Worm (Caenorhabditis elegans): ENCODE data around the gene sur-7.

DNA sequence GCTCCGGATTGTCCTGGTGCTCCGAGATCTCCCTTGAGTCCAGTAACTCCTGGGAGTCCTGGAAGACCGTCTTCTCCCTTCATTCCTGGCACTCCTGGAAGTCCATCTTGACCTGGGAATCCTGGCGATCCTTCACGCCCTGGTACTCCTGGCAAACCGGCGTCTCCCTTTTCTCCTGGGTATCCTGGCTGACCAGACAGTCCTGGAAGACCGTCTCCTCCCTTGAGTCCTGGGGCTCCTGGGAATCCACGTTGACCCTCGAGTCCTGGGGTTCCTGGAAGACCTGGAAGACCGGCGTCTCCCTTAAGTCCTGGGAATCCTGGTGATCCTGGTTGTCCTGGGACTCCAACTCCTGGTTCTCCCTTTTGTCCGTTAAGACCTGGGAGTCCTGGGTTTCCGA lies 7.6 kb downstream of the sur-7 start:
- no peak for TF ChIP-seq him-1 (tag; optimal IDR thresholded peaks at IDR 0.05)
- no peak for TF ChIP-seq W03F9.2 (tag; optimal IDR thresholded peaks at IDR 0.05)

Data from whole organism, L4/young adult.